Worm (Caenorhabditis elegans) whole organism, L4/young adult: ENCODE results near the gene C04E12.5.

ENCODE experiments used
- W03F9.2 ChIP-seq: fragments of 150-350 bp; optimal IDR thresholded peaks from 2 replicates; lab custom pipeline; 2014; ENCODE audit warnings: missing biosample characterization, missing genetic modification characterization
- dao-5 ChIP-seq: sonication (generic microtip); optimal IDR thresholded peaks from 2 replicates; lab custom pipeline; 2016; ENCODE audit warnings: missing genotype, missing genetic modification characterization, moderate library complexity, missing compliant biosample characterization
- him-1 ChIP-seq: sonication (generic microtip); optimal IDR thresholded peaks from 2 replicates; lab custom pipeline; 2016; ENCODE audit warnings: missing genotype, missing genetic modification reagents, missing genetic modification characterization, missing compliant biosample characterization

DNA sequence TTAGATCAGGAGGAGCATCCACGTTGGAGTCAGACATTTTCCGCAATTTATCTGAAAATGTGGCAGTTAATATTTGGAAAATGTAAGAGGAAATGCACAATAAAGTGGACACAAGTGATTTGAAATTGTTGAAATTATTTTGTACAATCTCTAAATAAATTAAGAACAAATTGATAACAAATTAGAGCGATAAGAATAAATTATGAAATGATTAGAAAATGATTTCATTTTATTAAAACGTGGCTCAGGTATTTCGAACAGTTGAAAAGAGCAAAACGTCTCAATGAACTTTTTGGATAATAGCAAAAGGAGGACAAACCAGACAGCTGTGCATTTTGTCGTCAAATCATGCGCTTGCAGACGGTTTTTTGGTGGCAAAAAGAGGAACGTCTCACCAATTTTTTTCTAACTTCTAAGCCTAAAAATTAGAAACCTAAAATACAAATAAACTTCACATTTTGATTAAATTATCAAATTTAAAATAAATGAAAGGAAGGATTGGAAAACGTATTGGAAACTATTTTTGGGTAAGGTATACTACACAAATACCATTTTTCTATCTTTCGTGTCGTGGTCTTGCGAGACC is 11.8 kb upstream of the C04E12.5 start, which contains the start of gene fbxa-65:
- TF ChIP-seq him-1 (tag; lab: Kevin White, UChicago) (no peak), W03F9.2 (tag; lab: Kevin White, UChicago) (no peak), dao-5 (tag; lab: Kevin White, UChicago) (no peak)
